Fruit fly (Drosophila melanogaster) whole organism, embryonic: Measurements from ENCODE around the gene dpr20.

Experiments used
- Bgb ChIP-seq: fragments of 200-800 bp; sonication (Bioruptor generic); IDR thresholded peaks from 2 replicates; pipeline ENCODE4 v1.3.6; 2022; ENCODE audit warnings: missing biosample characterization, missing genetic modification characterization; ENCODE audit not compliant: partially characterized antibody
- CG11504 ChIP-seq: fragments of 200-800 bp; sonication (Bioruptor generic); optimal IDR thresholded peaks from 3 replicates; lab custom pipeline; 2019; ENCODE audit warnings: missing biosample characterization, mild to moderate bottlenecking, missing genetic modification characterization, moderate library complexity
- CG12391 ChIP-seq: fragments of 200-800 bp; sonication (Bioruptor generic); optimal IDR thresholded peaks from 3 replicates; lab custom pipeline; 2018; ENCODE audit warnings: missing biosample characterization, mild to moderate bottlenecking, missing genetic modification characterization, moderate library complexity
- CG14667 ChIP-seq: fragments of 200-800 bp; sonication (Bioruptor generic); IDR thresholded peaks from 2 replicates; pipeline ENCODE4 v1.3.6; 2022; ENCODE audit warnings: missing biosample characterization, missing genetic modification characterization
- CG1603 ChIP-seq: fragments of 200-800 bp; sonication (Bioruptor generic); optimal IDR thresholded peaks from 2 replicates; lab custom pipeline; 2019; ENCODE audit warnings: missing biosample characterization, mild to moderate bottlenecking, missing genetic modification characterization, moderate library complexity
- CG2202 ChIP-seq: fragments of 200-800 bp; sonication (Bioruptor generic); optimal IDR thresholded peaks from 2 replicates; lab custom pipeline; 2018; ENCODE audit warnings: missing biosample characterization, mild to moderate bottlenecking, missing genetic modification characterization
- CG32532 ChIP-seq: fragments of 200-800 bp; sonication (Bioruptor generic); IDR thresholded peaks from 2 replicates; pipeline ENCODE4 v1.3.6; 2022; ENCODE audit warnings: missing biosample characterization, missing genetic modification characterization
- CG32772 ChIP-seq: fragments of 200-800 bp; sonication (Bioruptor generic); IDR thresholded peaks from 2 replicates; pipeline ENCODE4 v1.3.6; 2022; ENCODE audit warnings: missing biosample characterization, missing genetic modification characterization
- CG3407 ChIP-seq: fragments of 200-800 bp; sonication (Bioruptor generic); optimal IDR thresholded peaks from 2 replicates; lab custom pipeline; 2018; ENCODE audit warnings: missing biosample characterization, mild to moderate bottlenecking, missing genetic modification characterization
- CG6272 ChIP-seq: fragments of 200-800 bp; sonication (Bioruptor generic); IDR thresholded peaks from 2 replicates; pipeline ENCODE4 v1.3.6; 2022; ENCODE audit warnings: missing biosample characterization, missing genetic modification characterization
- CG6689 ChIP-seq: fragments of 200-800 bp; sonication (Bioruptor generic); IDR thresholded peaks from 2 replicates; pipeline ENCODE4 v1.3.6; 2022; ENCODE audit warnings: missing biosample characterization, missing genetic modification characterization
- CG7786 ChIP-seq: fragments of 200-800 bp; sonication (Bioruptor generic); optimal IDR thresholded peaks from 2 replicates; lab custom pipeline; 2016; ENCODE audit warnings: missing biosample characterization, missing genetic modification characterization
- CG7987 ChIP-seq: fragments of 200-800 bp; sonication (Bioruptor generic); optimal IDR thresholded peaks from 2 replicates; lab custom pipeline; 2018; ENCODE audit warnings: missing biosample characterization, mild to moderate bottlenecking, missing genetic modification characterization, moderate library complexity
- CG8924 ChIP-seq: fragments of 200-800 bp; optimal IDR thresholded peaks from 3 replicates; lab custom pipeline; 2019; ENCODE audit warnings: missing biosample characterization, mild to moderate bottlenecking, missing genetic modification characterization, moderate library complexity
- CG8944 ChIP-seq: fragments of 200-800 bp; sonication (Bioruptor generic); optimal IDR thresholded peaks from 3 replicates; lab custom pipeline; 2016; ENCODE audit warnings: missing biosample characterization, missing genetic modification characterization
- Deaf1 ChIP-seq: fragments of 200-800 bp; optimal IDR thresholded peaks from 3 replicates; lab custom pipeline; 2019; ENCODE audit warnings: missing biosample characterization, mild to moderate bottlenecking, missing genetic modification characterization, moderate library complexity
- Dek ChIP-seq: fragments of 200-800 bp; sonication (Bioruptor generic); optimal IDR thresholded peaks from 3 replicates; lab custom pipeline; 2019; ENCODE audit warnings: missing biosample characterization, mild to moderate bottlenecking, missing genetic modification characterization, moderate library complexity
- HLH4C ChIP-seq: fragments of 200-800 bp; sonication (Bioruptor generic); IDR thresholded peaks from 3 replicates; pipeline ENCODE4 v1.3.6; 2022; ENCODE audit warnings: missing biosample characterization, missing genetic modification characterization; ENCODE audit not compliant: partially characterized antibody
- Lim3 ChIP-seq: fragments of 200-800 bp; sonication (Bioruptor generic); IDR thresholded peaks from 2 replicates; pipeline ENCODE4 v1.3.6; 2022; ENCODE audit warnings: missing biosample characterization, missing genetic modification characterization
- Mrtf ChIP-seq: fragments of 200-800 bp; sonication (Bioruptor generic); IDR thresholded peaks from 3 replicates; pipeline ENCODE4 v1.3.6; 2022; ENCODE audit warnings: missing biosample characterization, missing genetic modification characterization
- NC2α ChIP-seq: fragments of 200-800 bp; sonication (Bioruptor generic); optimal IDR thresholded peaks from 2 replicates; lab custom pipeline; 2016; ENCODE audit warnings: missing biosample characterization, missing genetic modification characterization
- Neu2 ChIP-seq: fragments of 200-800 bp; sonication (Bioruptor generic); optimal IDR thresholded peaks from 3 replicates; lab custom pipeline; 2016; ENCODE audit warnings: missing biosample characterization, missing genetic modification characterization, borderline replicate concordance
- Nf-YC ChIP-seq: fragments of 200-800 bp; optimal IDR thresholded peaks from 3 replicates; lab custom pipeline; 2019; ENCODE audit warnings: missing biosample characterization, mild to moderate bottlenecking, missing genetic modification characterization, moderate library complexity
- Ptx1 ChIP-seq: fragments of 200-800 bp; sonication (Bioruptor generic); IDR thresholded peaks from 2 replicates; pipeline ENCODE4 v1.3.6; 2022; ENCODE audit warnings: missing biosample characterization, missing genetic modification characterization
- Sry-β ChIP-seq: fragments of 200-800 bp; sonication (Bioruptor generic); optimal IDR thresholded peaks from 2 replicates; lab custom pipeline; 2018; ENCODE audit warnings: missing biosample characterization, mild to moderate bottlenecking, missing genetic modification characterization, moderate library complexity
- Tbp ChIP-seq: fragments of >200 bp; optimal IDR thresholded peaks from 2 replicates; lab custom pipeline; 2018; ENCODE audit warnings: missing biosample characterization, missing genetic modification characterization
- ap ChIP-seq: fragments of 200-800 bp; sonication (Bioruptor generic); IDR thresholded peaks from 2 replicates; pipeline ENCODE4 v1.3.6; 2022; ENCODE audit warnings: missing biosample characterization, missing genetic modification characterization
- ase ChIP-seq: fragments of 200-800 bp; sonication (Bioruptor generic); IDR thresholded peaks from 3 replicates; pipeline ENCODE4 v1.3.6; 2022; ENCODE audit warnings: missing biosample characterization, missing genetic modification characterization
- az2 ChIP-seq: fragments of 200-800 bp; sonication (Bioruptor generic); optimal IDR thresholded peaks from 3 replicates; lab custom pipeline; 2016; ENCODE audit warnings: missing biosample characterization, missing genetic modification characterization
- en ChIP-seq: fragments of 200-800 bp; sonication (Bioruptor generic); optimal IDR thresholded peaks from 2 replicates; lab custom pipeline; 2016; ENCODE audit warnings: missing biosample characterization, missing genetic modification characterization
- fd3F ChIP-seq: fragments of 200-800 bp; sonication (Bioruptor generic); optimal IDR thresholded peaks from 2 replicates; lab custom pipeline; 2018; ENCODE audit warnings: missing biosample characterization, mild to moderate bottlenecking, missing genetic modification characterization, moderate library complexity
- hb ChIP-seq: fragments of 200-800 bp; sonication (Bioruptor generic); IDR thresholded peaks from 3 replicates; pipeline ENCODE4 v1.3.6; 2022; ENCODE audit warnings: missing biosample characterization, missing genetic modification characterization; ENCODE audit not compliant: partially characterized antibody
- jigr1 ChIP-seq: fragments of 200-800 bp; sonication (Bioruptor generic); IDR thresholded peaks from 3 replicates; pipeline ENCODE4 v1.3.6; 2022; ENCODE audit warnings: missing biosample characterization, missing genetic modification characterization
- lola ChIP-seq, 3 experiments: fragments of >200 bp in 2 of 3; fragments of 200-800 bp in 1 of 3; sonication (Bioruptor generic) in 1 of 3; optimal IDR thresholded peaks; 2 replicates each; lab custom pipeline; 2017 to 2019; ENCODE audit warnings: missing biosample characterization in 3 of 3, missing genetic modification characterization in 3 of 3, mild to moderate bottlenecking in 1 of 3, moderate library complexity in 1 of 3
- mld ChIP-seq: fragments of 200-800 bp; sonication (Bioruptor generic); IDR thresholded peaks from 3 replicates; pipeline ENCODE4 v1.3.6; 2022; ENCODE audit warnings: missing biosample characterization, missing genetic modification characterization; ENCODE audit not compliant: partially characterized antibody
- nau ChIP-seq: fragments of 200-800 bp; sonication (Bioruptor generic); optimal IDR thresholded peaks from 3 replicates; lab custom pipeline; 2017; ENCODE audit warnings: missing biosample characterization, mild to moderate bottlenecking, missing genetic modification characterization, missing genetic modification reagents
- nom ChIP-seq: fragments of 200-800 bp; sonication (Bioruptor generic); optimal IDR thresholded peaks from 2 replicates; lab custom pipeline; 2017; ENCODE audit warnings: missing biosample characterization, missing genetic modification characterization, mild to moderate bottlenecking, moderate library complexity, missing genetic modification reagents
- onecut ChIP-seq: fragments of 200-800 bp; sonication (Bioruptor generic); IDR thresholded peaks from 2 replicates; pipeline ENCODE4 v1.3.6; 2022; ENCODE audit warnings: missing biosample characterization, missing genetic modification characterization
- pan ChIP-seq, 4 experiments: fragments of >200 bp in 3 of 4; fragments of 200-800 bp in 1 of 4; sonication (Bioruptor generic) in 1 of 4; optimal IDR thresholded peaks in 3 of 4; IDR thresholded peaks in 1 of 4; 2 replicates each; pipeline versions ENCODE4 v1.3.6 to Lab custom; 2017 to 2022; ENCODE audit warnings: missing biosample characterization in 2 of 4, missing genetic modification characterization in 2 of 4, mixed read lengths in 1 of 4
- sens ChIP-seq: fragments of 200-800 bp; sonication (Bioruptor generic); peaks from one replicate; lab custom pipeline; 2016; ENCODE audit warnings: missing biosample characterization, missing genetic modification characterization
- shn ChIP-seq: fragments of 200-800 bp; sonication (Bioruptor generic); optimal IDR thresholded peaks from 3 replicates; lab custom pipeline; 2016; ENCODE audit warnings: missing biosample characterization, missing genetic modification characterization
- sna ChIP-seq: fragments of 200-800 bp; sonication (Bioruptor generic); IDR thresholded peaks from 2 replicates; pipeline ENCODE4 v1.3.6; 2022; ENCODE audit warnings: missing biosample characterization, missing genetic modification characterization; ENCODE audit not compliant: partially characterized antibody
- sqz ChIP-seq: fragments of 200-800 bp; sonication (Bioruptor generic); optimal IDR thresholded peaks from 3 replicates; lab custom pipeline; 2018; ENCODE audit warnings: missing biosample characterization, mild to moderate bottlenecking, missing genetic modification characterization
- ssp ChIP-seq: fragments of 200-800 bp; sonication (Bioruptor generic); IDR thresholded peaks from 2 replicates; pipeline ENCODE4 v1.3.6; 2022; ENCODE audit warnings: missing biosample characterization, missing genetic modification characterization
- stc ChIP-seq: fragments of 200-800 bp; sonication (Bioruptor generic); IDR thresholded peaks from 2 replicates; pipeline ENCODE4 v1.3.6; 2022; ENCODE audit warnings: missing biosample characterization, missing genetic modification characterization
- stwl ChIP-seq: fragments of 200-800 bp; sonication (Bioruptor generic); optimal IDR thresholded peaks from 3 replicates; lab custom pipeline; 2018; ENCODE audit warnings: missing biosample characterization, mild to moderate bottlenecking, missing genetic modification characterization, moderate library complexity
- tap ChIP-seq: fragments of 200-800 bp; optimal IDR thresholded peaks from 3 replicates; lab custom pipeline; 2019; ENCODE audit warnings: missing biosample characterization, mild to moderate bottlenecking, missing genetic modification characterization, moderate library complexity
- wor ChIP-seq: fragments of 200-800 bp; sonication (Bioruptor generic); IDR thresholded peaks from 2 replicates; pipeline ENCODE4 v1.3.6; 2022; ENCODE audit warnings: missing biosample characterization, missing genetic modification characterization
- yki ChIP-seq: fragments of >200 bp; optimal IDR thresholded peaks from 3 replicates; lab custom pipeline; 2018

The dpr20 gene

dm6 chr3L:837552-838187, 19.4 kb downstream of the dpr20 start, which contains the start of the genes CG13901 and CG13887 (continued):
- TF ChIP-seq CG8944 (GFP tag; lab: Kevin White, UChicago) (peak; percentile 95), Tbp (GFP tag; lab: Kevin White, UChicago) (no peak), onecut (GFP tag; lab: Robert Waterston, UW) (peak; percentile 76), Deaf1 (tag; lab: Kevin White, UChicago) (no peak), CG7987 (GFP tag; lab: Kevin White, UChicago) (peak; percentile 84), Neu2 (peak; percentile 25), en (GFP tag; lab: Kevin White, UChicago) (peak; percentile 82), HLH4C (GFP tag; lab: Robert Waterston, UW) (0 out of 3 replicates have a peak, but pooled peaks have one; percentile 30), CG12391 (tag; lab: Kevin White, UChicago) (peak; percentile 95), CG32772 (GFP tag; lab: Robert Waterston, UW) (peak; percentile 83), az2 (GFP tag; lab: Kevin White, UChicago) (peak; percentile 91), CG7786 (GFP tag; lab: Kevin White, UChicago) (peak; percentile 91), jigr1 (GFP tag; lab: Robert Waterston, UW) (peak; percentile 18; the same call in 1 of the 3 replicates), lola (GFP tag; optimal IDR thresholded peaks at IDR 0.05; lab: Kevin White, UChicago) (peak in 1 of 3 experiments; percentile 84), hb (GFP tag; lab: Robert Waterston, UW) (no peak), shn (GFP tag; lab: Kevin White, UChicago) (peak; percentile 93), CG32532 (GFP tag; lab: Robert Waterston, UW) (peak; percentile 90), sna (GFP tag; lab: Robert Waterston, UW) (no peak), Sry-β (GFP tag; lab: Kevin White, UChicago) (peak; percentile 86), wor (GFP tag; lab: Robert Waterston, UW) (peak; percentile 80), sens (GFP tag; lab: Kevin White, UChicago) (peak; percentile 99), CG8924 (tag; lab: Kevin White, UChicago) (peak; percentile 89), Ptx1 (GFP tag; lab: Robert Waterston, UW) (peak; percentile 90), ssp (GFP tag; lab: Robert Waterston, UW) (peak; percentile 76), Nf-YC (tag; lab: Kevin White, UChicago) (peak; percentile 83), stwl (tag; lab: Kevin White, UChicago) (peak; percentile 93), yki (lab: Kevin White, UChicago) (no peak), ase (peak; percentile 82), mld (GFP tag; lab: Robert Waterston, UW) (no peak), fd3F (peak; percentile 91), CG14667 (GFP tag; lab: Robert Waterston, UW) (peak; percentile 74), CG3407 (GFP tag; lab: Kevin White, UChicago) (peak; percentile 83), CG6272 (GFP tag; lab: Robert Waterston, UW) (peak; percentile 84), nau (GFP tag; lab: Kevin White, UChicago) (no peak), CG2202 (peak; percentile 78), stc (GFP tag; lab: Robert Waterston, UW) (peak; percentile 82), tap (tag; lab: Kevin White, UChicago) (peak; percentile 66), Dek (tag; lab: Kevin White, UChicago) (peak; percentile 86), NC2α (GFP tag; lab: Kevin White, UChicago) (peak; percentile 78), sqz (peak; percentile 88), CG6689 (GFP tag; lab: Robert Waterston, UW) (peak; percentile 87), CG11504 (tag; lab: Kevin White, UChicago) (peak; percentile 91), pan (optimal IDR thresholded peaks at IDR 0.05; lab: Kevin White, UChicago) (no peak), pan (GFP tag; optimal IDR thresholded peaks at IDR 0.05 in 1 of 2, IDR thresholded peaks at IDR 0.05 in 1 of 2) (peak in 1 of 2 experiments; percentile 89), Bgb (GFP tag; lab: Robert Waterston, UW) (no peak), Mrtf (GFP tag; lab: Robert Waterston, UW) (peak; percentile 84), Lim3 (peak; percentile 54; the same call in 1 of the 2 replicates), nom (GFP tag; lab: Kevin White, UChicago) (peak; percentile 83), ap (GFP tag; lab: Robert Waterston, UW) (peak; percentile 81), CG1603 (peak; percentile 91)
